Worm (Caenorhabditis elegans) whole organism, L4/young adult: ENCODE measurements around the gene nsun-1.
"Not testable (repeated sequence)": the region's sequence is repeated elsewhere in the genome, so short reads cannot be mapped to it uniquely, and the experiment has no call there.

Experiments
- W03F9.2 ChIP-seq: fragments of 150-350 bp; optimal IDR thresholded peaks from 2 replicates; lab custom pipeline; 2014; ENCODE audit warnings: missing biosample characterization, missing genetic modification characterization
- dao-5 ChIP-seq: sonication (generic microtip); optimal IDR thresholded peaks from 2 replicates; lab custom pipeline; 2016; ENCODE audit warnings: missing genotype, missing genetic modification characterization, moderate library complexity, missing compliant biosample characterization
- him-1 ChIP-seq: sonication (generic microtip); optimal IDR thresholded peaks from 2 replicates; lab custom pipeline; 2016; ENCODE audit warnings: missing genotype, missing genetic modification reagents, missing genetic modification characterization, missing compliant biosample characterization

nsun-1 gene

ce11 chrII:470375-470774 is 5.4 kb downstream of the nsun-1 start, which contains the start of gene tomm-22:
TSS of gene tomm-22 (minus strand) at chrII:470475.
- TF ChIP-seq him-1 (tag; lab: Kevin White, UChicago) = no peak
- no peak for TF ChIP-seq W03F9.2
- TF ChIP-seq dao-5 (tag; lab: Kevin White, UChicago) = no peak

DNA sequence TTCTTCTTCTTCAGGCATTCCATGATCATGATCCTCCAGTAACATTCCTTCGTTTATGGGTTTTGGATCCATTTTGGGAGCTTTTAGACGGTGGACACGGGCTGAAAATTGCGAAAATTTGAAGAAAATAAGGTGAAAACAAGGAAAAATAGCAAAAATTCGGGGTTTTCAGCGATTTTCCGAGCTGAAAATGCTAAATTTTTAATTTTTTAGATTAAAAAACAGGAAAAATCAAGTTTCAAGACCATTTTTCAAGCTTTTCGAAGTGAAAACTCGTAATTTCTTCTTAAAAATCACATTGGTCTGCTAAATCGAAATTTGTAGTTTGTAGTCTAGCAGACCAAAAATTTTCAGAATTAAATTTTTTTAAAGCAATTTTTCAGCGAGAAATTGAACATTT is 8.5 kb downstream of the nsun-1 start, which contains the start of gene nfyb-1:
TSS of gene nfyb-1 (minus strand) at position 101 of the 400 bp plus-strand sequence.
- TF ChIP-seq dao-5 (tag; lab: Kevin White, UChicago) (no peak), him-1 (tag; lab: Kevin White, UChicago) (no peak), W03F9.2 (no peak)

DNA sequence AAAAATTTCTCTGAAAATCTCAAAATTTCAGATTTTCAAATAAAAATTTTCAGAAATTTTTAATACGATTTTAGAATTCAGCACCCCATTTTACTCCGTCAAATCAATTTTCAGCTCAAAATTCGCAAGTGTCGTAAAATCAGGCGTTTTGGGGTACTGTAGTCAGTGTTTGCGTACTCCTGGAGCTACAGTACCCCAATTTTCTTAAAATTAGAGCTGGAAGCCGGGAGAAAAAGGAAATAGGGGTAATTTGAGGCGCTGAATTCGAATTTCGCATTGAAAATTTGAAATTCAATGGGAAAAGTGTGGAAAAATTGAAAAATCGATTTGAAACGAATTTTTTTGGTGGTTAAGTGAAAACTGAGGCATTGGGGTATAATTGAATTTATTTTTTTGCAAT is 14.4 kb downstream of the nsun-1 start:
- TF ChIP-seq dao-5 (tag; lab: Kevin White, UChicago) = no peak
- no peak for TF ChIP-seq W03F9.2
- TF ChIP-seq him-1 (tag; lab: Kevin White, UChicago) = no peak

DNA sequence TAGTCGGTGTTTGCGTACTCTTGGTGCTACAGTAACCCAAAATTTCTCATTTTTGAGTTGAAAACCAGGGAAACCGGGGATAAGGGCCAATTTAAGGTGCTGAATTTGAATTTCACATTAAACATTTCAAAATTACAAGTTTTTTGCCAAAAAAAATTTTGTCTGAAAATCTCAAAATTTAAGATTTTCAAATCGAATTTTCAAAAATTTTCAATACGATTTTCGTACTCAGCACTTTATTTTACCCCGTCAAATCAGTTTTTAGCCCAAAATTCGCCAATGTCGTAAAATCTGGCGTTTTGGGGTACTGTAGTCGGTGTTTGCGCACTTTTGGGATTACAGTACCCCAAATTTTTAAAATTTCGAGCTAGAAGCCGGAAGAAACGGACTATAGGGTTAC is 14.9 kb downstream of the nsun-1 start, which contains the start of gene W10D9.3:
TSS of gene W10D9.3 (minus strand) at position 101 of the 400 bp plus-strand sequence.
- TF ChIP-seq him-1 (tag; lab: Kevin White, UChicago) (no peak), W03F9.2 (no peak), dao-5 (tag; lab: Kevin White, UChicago) (no peak)

DNA sequence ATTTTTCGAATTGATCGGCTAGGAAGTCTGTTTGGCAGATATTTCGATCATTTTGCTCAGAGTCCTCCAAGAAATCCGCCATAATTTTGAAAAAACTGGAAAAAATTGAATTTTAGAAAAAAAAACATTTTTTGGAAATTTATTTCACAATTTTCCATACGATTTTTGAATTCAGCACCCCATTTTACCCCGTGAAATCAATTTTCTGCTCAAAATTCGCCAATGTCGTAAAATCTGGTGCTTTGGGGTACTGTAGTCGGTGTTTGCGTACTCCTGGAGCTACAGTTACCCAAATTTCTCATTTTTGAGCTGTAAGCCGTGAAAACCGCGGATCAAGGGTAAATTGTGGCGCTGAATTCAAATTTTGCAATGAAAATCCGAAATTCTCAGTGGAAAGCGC is 17.9 kb downstream of the nsun-1 start, which contains the start of gene gvd-1:
TSS of gene gvd-1 (minus strand) at position 101 of the 400 bp plus-strand sequence.
- TF ChIP-seq W03F9.2 (no peak), him-1 (tag; lab: Kevin White, UChicago) (no peak), dao-5 (tag; lab: Kevin White, UChicago) (no peak)

DNA sequence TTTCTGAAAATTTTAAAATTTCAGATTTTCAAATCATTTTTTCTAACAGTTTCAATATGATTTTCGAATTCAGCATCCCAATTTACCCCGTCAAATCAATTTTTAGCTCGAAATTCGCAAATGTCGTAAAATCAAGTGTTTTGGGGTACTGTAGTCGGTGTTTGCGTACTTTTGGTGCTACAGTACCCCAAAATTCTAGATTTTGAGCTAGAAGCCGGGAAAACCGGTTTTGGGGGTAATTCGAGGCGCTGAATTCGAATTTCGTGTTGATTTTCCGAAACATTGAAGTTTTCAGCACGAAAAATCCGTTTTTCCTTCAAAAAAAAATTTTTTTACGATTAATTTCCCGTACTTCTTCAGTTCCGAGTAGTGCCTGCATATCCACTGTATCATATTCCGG is 19.4 kb downstream of the nsun-1 start:
- TF ChIP-seq W03F9.2 = no peak
- no peak for TF ChIP-seq him-1 (tag; lab: Kevin White, UChicago)
- TF ChIP-seq dao-5 (tag; lab: Kevin White, UChicago) = no peak

- TF ChIP-seq W03F9.2; him-1 (tag; lab: Kevin White, UChicago); dao-5 (tag; lab: Kevin White, UChicago): not testable (repeated sequence)
These were observed 21.1 kb downstream of the nsun-1 start, which contains the start of gene W10D9.1 for ce11 chrII:454646-455045. TSS of gene W10D9.1 (plus strand) at chrII:454946.

- not testable (repeated sequence) for TF ChIP-seq dao-5 (tag; lab: Kevin White, UChicago); W03F9.2; him-1 (tag; lab: Kevin White, UChicago)
These were observed 34.6 kb downstream of the nsun-1 start, which contains the start of gene C24H12.1 for ce11 chrII:441102-441501. TSS of gene C24H12.1 (plus strand) at chrII:441402.

ce11 chrII:437279-437678 is 38.5 kb downstream of the nsun-1 start:
- TF ChIP-seq W03F9.2 (no peak), dao-5 (tag; lab: Kevin White, UChicago) (no peak), him-1 (tag; lab: Kevin White, UChicago) (no peak)

ce11 chrII:423086-423485 is 52.7 kb downstream of the nsun-1 start, which contains the start of gene C24H12.8:
TSS of gene C24H12.8 (minus strand) at chrII:423186.
- TF ChIP-seq him-1 (tag; lab: Kevin White, UChicago) (no peak), dao-5 (tag; lab: Kevin White, UChicago) (no peak), W03F9.2 (no peak)
